Worm (Caenorhabditis elegans) whole organism, L4 larva: ENCODE measurements around the gene cest-4.

Source experiments
- F37D6.2 ChIP-seq: sonication (generic microtip); optimal IDR thresholded peaks from 2 replicates; lab custom pipeline; 2016; ENCODE audit warnings: mild to moderate bottlenecking, missing genetic modification characterization, missing compliant biosample characterization
- F49E8.2 ChIP-seq: sonication (generic microtip); optimal IDR thresholded peaks from 2 replicates; lab custom pipeline; 2016; ENCODE audit warnings: missing compliant biosample characterization, mild to moderate bottlenecking, missing genetic modification characterization, borderline replicate concordance
- Y48G9A.11 ChIP-seq: fragments of 200-800 bp; sonication (Bioruptor generic); IDR thresholded peaks from 2 replicates; pipeline ENCODE4 v1.3.6; 2022; ENCODE audit warnings: missing genetic modification reagents, missing genetic modification characterization, missing compliant biosample characterization
- ZK337.2 ChIP-seq: fragments of 200-800 bp; sonication (Bioruptor generic); IDR thresholded peaks from 2 replicates; pipeline ENCODE4 v1.3.6; 2022; ENCODE audit warnings: missing genetic modification reagents, missing genetic modification characterization, missing compliant biosample characterization
- aha-1 ChIP-seq: fragments of 150-350 bp; peaks from one replicate; lab custom pipeline; 2014; ENCODE audit warnings: missing biosample characterization, missing genetic modification characterization
- aly-2 ChIP-seq: sonication (generic microtip); optimal IDR thresholded peaks from 2 replicates; lab custom pipeline; 2018; ENCODE audit warnings: missing biosample characterization, missing genetic modification characterization
- ama-1 ChIP-seq: fragments of 150-350 bp; optimal IDR thresholded peaks from 2 replicates; lab custom pipeline; 2014; ENCODE audit warnings: inconsistent platforms, mixed read lengths
- attf-4 ChIP-seq: sonication (generic microtip); optimal IDR thresholded peaks from 3 replicates; lab custom pipeline; 2017; ENCODE audit warnings: missing biosample characterization, missing genetic modification characterization
- ceh-28 ChIP-seq: fragments of 150-350 bp; optimal IDR thresholded peaks from 2 replicates; lab custom pipeline; 2014; ENCODE audit warnings: missing biosample characterization, missing genetic modification reagents, missing genetic modification characterization
- ces-1 ChIP-seq: fragments of 150-350 bp; sonication (generic microtip); optimal IDR thresholded peaks from 4 replicates; lab custom pipeline; 2014; ENCODE audit warnings: missing biosample characterization, missing genetic modification reagents, missing genetic modification characterization
- cey-2 ChIP-seq: sonication (generic microtip); optimal IDR thresholded peaks from 3 replicates; lab custom pipeline; 2017; ENCODE audit warnings: missing genetic modification characterization, mild to moderate bottlenecking, missing compliant biosample characterization, antibody characterized with exemption, borderline replicate concordance; ENCODE audit not compliant: insufficient read depth
- ctbp-1 ChIP-seq: fragments of 200-800 bp; sonication (Bioruptor generic); IDR thresholded peaks from 2 replicates; pipeline ENCODE4 v1.3.6; 2022; ENCODE audit warnings: missing genetic modification reagents, missing genetic modification characterization, missing compliant biosample characterization
- dmd-6 ChIP-seq: fragments of 200-800 bp; sonication (Bioruptor generic); IDR thresholded peaks from 2 replicates; pipeline ENCODE4 v1.3.6; 2022; ENCODE audit warnings: missing genetic modification reagents, missing genetic modification characterization, missing compliant biosample characterization
- dmd-9 ChIP-seq: fragments of 200-800 bp; sonication (Bioruptor generic); IDR thresholded peaks from 2 replicates; pipeline ENCODE4 v1.3.6; 2022; ENCODE audit warnings: missing genetic modification reagents, missing genetic modification characterization, missing compliant biosample characterization
- duxl-1 ChIP-seq: sonication (generic microtip); optimal IDR thresholded peaks from 2 replicates; lab custom pipeline; 2016; ENCODE audit warnings: mild to moderate bottlenecking, missing genetic modification characterization, moderate library complexity, missing compliant biosample characterization; ENCODE audit not compliant: poor library complexity
- egl-27 ChIP-seq: sonication (generic microtip); optimal IDR thresholded peaks from 3 replicates; lab custom pipeline; 2017; ENCODE audit warnings: missing biosample characterization, missing genetic modification reagents, missing genetic modification characterization
- fkh-10 ChIP-seq: fragments of 150-350 bp; optimal IDR thresholded peaks from 2 replicates; lab custom pipeline; 2014; ENCODE audit warnings: missing biosample characterization, missing genetic modification reagents, missing genetic modification characterization
- fos-1 ChIP-seq: fragments of 150-350 bp; optimal IDR thresholded peaks from 2 replicates; lab custom pipeline; 2014; ENCODE audit warnings: missing biosample characterization, missing genetic modification characterization
- gei-8 ChIP-seq: fragments of 200-800 bp; sonication (Bioruptor generic); optimal IDR thresholded peaks from 2 replicates; lab custom pipeline; 2018; ENCODE audit warnings: mild to moderate bottlenecking, missing genetic modification characterization, missing compliant biosample characterization
- hif-1 ChIP-seq, 2 experiments: sonication (generic microtip); optimal IDR thresholded peaks; 2 replicates each; lab custom pipeline; 2016 to 2017; ENCODE audit warnings: missing compliant biosample characterization in 2 of 2, missing genetic modification characterization in 2 of 2, missing genetic modification reagents in 2 of 2, missing genotype in 2 of 2, mild to moderate bottlenecking in 1 of 2
- hlh-30 ChIP-seq: sonication (generic microtip); optimal IDR thresholded peaks from 2 replicates; lab custom pipeline; 2017; ENCODE audit warnings: antibody characterized with exemption, mild to moderate bottlenecking, missing genetic modification characterization, missing compliant biosample characterization; ENCODE audit not compliant: insufficient read depth
- hmg-1.1 ChIP-seq: fragments of 200-800 bp; sonication (Bioruptor generic); IDR thresholded peaks from 2 replicates; pipeline ENCODE4 v1.3.6; 2022; ENCODE audit warnings: missing genetic modification reagents, missing genetic modification characterization, missing compliant biosample characterization
- lim-7 ChIP-seq: fragments of 200-800 bp; sonication (Bioruptor generic); IDR thresholded peaks from 2 replicates; pipeline ENCODE4 v1.3.6; 2022; ENCODE audit warnings: missing genetic modification characterization, missing compliant biosample characterization
- lin-29 ChIP-seq: fragments of 200-800 bp; sonication (Bioruptor generic); IDR thresholded peaks from 2 replicates; pipeline ENCODE4 v1.3.6; 2022; ENCODE audit warnings: missing genetic modification reagents, missing genetic modification characterization, missing compliant biosample characterization
- lin-38 ChIP-seq: fragments of 200-800 bp; sonication (Bioruptor generic); IDR thresholded peaks from 2 replicates; pipeline ENCODE4 v1.3.6; 2022; ENCODE audit warnings: missing genetic modification reagents, missing genetic modification characterization, missing compliant biosample characterization
- lin-39 ChIP-seq: fragments of 150-350 bp; optimal IDR thresholded peaks from 2 replicates; lab custom pipeline; 2014; ENCODE audit warnings: missing biosample characterization, missing genetic modification reagents, missing genetic modification characterization
- lir-3 ChIP-seq: sonication (generic microtip); optimal IDR thresholded peaks from 2 replicates; lab custom pipeline; 2016; ENCODE audit warnings: mild to moderate bottlenecking, missing genetic modification characterization, missing compliant biosample characterization
- madf-5 ChIP-seq, 2 experiments: fragments of 200-800 bp; sonication (Bioruptor generic); IDR thresholded peaks; 2 replicates each; pipeline ENCODE4 v1.3.6; 2022; ENCODE audit warnings: missing compliant biosample characterization in 2 of 2, missing genetic modification characterization in 2 of 2
- mdt-29 ChIP-seq: fragments of 200-800 bp; sonication (Bioruptor generic); IDR thresholded peaks from 2 replicates; pipeline ENCODE4 v1.3.6; 2022; ENCODE audit warnings: missing genetic modification reagents, missing genetic modification characterization, missing compliant biosample characterization
- nhr-102 ChIP-seq: sonication (generic microtip); optimal IDR thresholded peaks from 2 replicates; lab custom pipeline; 2016; ENCODE audit warnings: mild to moderate bottlenecking, missing genetic modification characterization, moderate library complexity, missing compliant biosample characterization
- nhr-11 ChIP-seq: fragments of 150-350 bp; optimal IDR thresholded peaks from 2 replicates; lab custom pipeline; 2014; ENCODE audit warnings: missing biosample characterization, missing genetic modification characterization
- nhr-111 ChIP-seq: fragments of 200-800 bp; sonication (Bioruptor generic); optimal IDR thresholded peaks from 2 replicates; lab custom pipeline; 2018; ENCODE audit warnings: mild to moderate bottlenecking, missing genetic modification characterization, missing compliant biosample characterization
- nhr-237 ChIP-seq: sonication (generic microtip); optimal IDR thresholded peaks from 2 replicates; lab custom pipeline; 2017; ENCODE audit warnings: missing biosample characterization, missing genetic modification characterization
- nhr-28 ChIP-seq: fragments of 150-350 bp; optimal IDR thresholded peaks from 2 replicates; lab custom pipeline; 2014; ENCODE audit warnings: missing biosample characterization, missing genetic modification characterization
- nhr-41 ChIP-seq: fragments of 200-800 bp; sonication (Bioruptor generic); IDR thresholded peaks from 2 replicates; pipeline ENCODE4 v1.3.6; 2022; ENCODE audit warnings: missing genetic modification reagents, missing genetic modification characterization, missing compliant biosample characterization
- nhr-76 ChIP-seq: fragments of 150-350 bp; optimal IDR thresholded peaks from 2 replicates; lab custom pipeline; 2014; ENCODE audit warnings: missing biosample characterization, missing genetic modification characterization
- nhr-77 ChIP-seq: fragments of 150-350 bp; optimal IDR thresholded peaks from 2 replicates; lab custom pipeline; 2014; ENCODE audit warnings: missing biosample characterization, missing genetic modification characterization
- pqm-1 ChIP-seq: sonication (generic microtip); optimal IDR thresholded peaks from 2 replicates; lab custom pipeline; 2017; ENCODE audit warnings: missing biosample characterization, missing genetic modification characterization
- saeg-2 ChIP-seq: fragments of 200-800 bp; sonication (Bioruptor generic); IDR thresholded peaks from 2 replicates; pipeline ENCODE4 v1.3.6; 2022; ENCODE audit warnings: missing genetic modification reagents, missing genetic modification characterization, missing compliant biosample characterization
- set-16 ChIP-seq: fragments of 200-800 bp; sonication (Bioruptor generic); IDR thresholded peaks from 2 replicates; pipeline ENCODE4 v1.3.6; 2022; ENCODE audit warnings: missing genetic modification reagents, missing genetic modification characterization, missing compliant biosample characterization
- skn-1 ChIP-seq: fragments of 150-350 bp; optimal IDR thresholded peaks from 2 replicates; lab custom pipeline; 2014; ENCODE audit warnings: missing biosample characterization, missing genetic modification characterization
- snpc-1.2 ChIP-seq: fragments of 200-800 bp; sonication (Bioruptor generic); IDR thresholded peaks from 2 replicates; pipeline ENCODE4 v1.3.6; 2022; ENCODE audit warnings: missing genetic modification reagents, missing genetic modification characterization, missing compliant biosample characterization
- snpc-4 ChIP-seq: fragments of 150-350 bp; optimal IDR thresholded peaks from 2 replicates; lab custom pipeline; 2014; ENCODE audit warnings: missing biosample characterization, missing genetic modification characterization
- spr-1 ChIP-seq: sonication (generic microtip); optimal IDR thresholded peaks from 2 replicates; lab custom pipeline; 2016; ENCODE audit warnings: mild to moderate bottlenecking, missing genetic modification characterization, missing compliant biosample characterization
- spr-3 ChIP-seq: fragments of 200-800 bp; sonication (Bioruptor generic); optimal IDR thresholded peaks from 2 replicates; lab custom pipeline; 2018; ENCODE audit warnings: mild to moderate bottlenecking, missing genetic modification characterization, missing compliant biosample characterization
- tag-97 ChIP-seq: fragments of 200-800 bp; sonication (Bioruptor generic); IDR thresholded peaks from 2 replicates; pipeline ENCODE4 v1.3.6; 2022; ENCODE audit warnings: missing genetic modification characterization, missing compliant biosample characterization
- tra-1 ChIP-seq: fragments of 200-800 bp; sonication (Bioruptor generic); IDR thresholded peaks from 2 replicates; pipeline ENCODE4 v1.3.6; 2022; ENCODE audit warnings: missing genetic modification reagents, missing genetic modification characterization, missing compliant biosample characterization
- unc-130 ChIP-seq: sonication (generic microtip); optimal IDR thresholded peaks from 2 replicates; lab custom pipeline; 2016; ENCODE audit warnings: missing genetic modification reagents, missing genetic modification characterization, missing compliant biosample characterization
- unc-39 ChIP-seq: sonication (generic microtip); optimal IDR thresholded peaks from 2 replicates; lab custom pipeline; 2017; ENCODE audit warnings: missing biosample characterization, missing genetic modification characterization
- zfp-2 ChIP-seq: sonication (generic microtip); optimal IDR thresholded peaks from 2 replicates; lab custom pipeline; 2016; ENCODE audit warnings: mild to moderate bottlenecking, missing genetic modification characterization, missing compliant biosample characterization
- zfp-3 ChIP-seq: fragments of 200-800 bp; sonication (Bioruptor generic); conservative IDR thresholded peaks from 2 replicates; pipeline ENCODE4 v1.3.6; 2022; ENCODE audit warnings: missing genetic modification reagents, missing genetic modification characterization, missing compliant biosample characterization
- ztf-11 ChIP-seq: fragments of 150-350 bp; optimal IDR thresholded peaks from 2 replicates; lab custom pipeline; 2014; ENCODE audit warnings: missing biosample characterization, missing genetic modification characterization
- ztf-7 ChIP-seq: fragments of 150-350 bp; optimal IDR thresholded peaks from 2 replicates; lab custom pipeline; 2014; ENCODE audit warnings: missing biosample characterization, missing genetic modification characterization

cest-4 gene

ce11 chrIV:6785873-6786272 is 16.3 kb downstream of the cest-4 start (continued):
- TF ChIP-seq attf-4 (no peak), madf-5 (GFP tag; IDR thresholded peaks at IDR 0.05; lab: Robert Waterston, UW) (no peak), aha-1 (tag; lab: Kevin White, UChicago) (peak; percentile 98), snpc-4 (tag; lab: Kevin White, UChicago) (no peak), pqm-1 (tag; lab: Kevin White, UChicago) (peak; percentile 5), spr-1 (tag; lab: Kevin White, UChicago) (no peak), egl-27 (tag; lab: Kevin White, UChicago) (no peak), ceh-28 (tag; lab: Kevin White, UChicago) (no peak), nhr-77 (tag; lab: Kevin White, UChicago) (no peak), ztf-7 (tag; lab: Kevin White, UChicago) (peak; percentile 12), dmd-6 (GFP tag; lab: Robert Waterston, UW) (peak; percentile 68), nhr-102 (tag; lab: Kevin White, UChicago) (peak; percentile 18), unc-39 (no peak), duxl-1 (no peak), gei-8 (no peak), ctbp-1 (GFP tag; lab: Robert Waterston, UW) (peak; percentile 47; the same call in 1 of the 2 replicates), nhr-11 (tag; lab: Kevin White, UChicago) (no peak), zfp-3 (GFP tag; lab: Robert Waterston, UW) (no peak), lin-39 (no peak), nhr-41 (GFP tag; lab: Robert Waterston, UW) (no peak), F49E8.2 (tag; lab: Kevin White, UChicago) (no peak), lin-38 (GFP tag; lab: Robert Waterston, UW) (peak; percentile 52), nhr-28 (tag; lab: Kevin White, UChicago) (peak; percentile 52), hlh-30 (tag; lab: Kevin White, UChicago) (peak; percentile 73), ama-1 (peak; percentile 34), Y48G9A.11 (GFP tag; lab: Robert Waterston, UW) (no peak), aly-2 (tag; lab: Kevin White, UChicago) (no peak), skn-1 (tag; lab: Kevin White, UChicago) (no peak), saeg-2 (no peak), nhr-76 (tag; lab: Kevin White, UChicago) (no peak), ZK337.2 (GFP tag; lab: Robert Waterston, UW) (no peak), set-16 (GFP tag; lab: Robert Waterston, UW) (peak; percentile 48), zfp-2 (tag; lab: Kevin White, UChicago) (no peak), dmd-9 (GFP tag; lab: Robert Waterston, UW) (no peak), tag-97 (no peak), F37D6.2 (tag; lab: Kevin White, UChicago) (peak; percentile 38), spr-3 (no peak), unc-130 (no peak), snpc-1.2 (GFP tag; lab: Robert Waterston, UW) (no peak), fos-1 (tag; lab: Kevin White, UChicago) (no peak), mdt-29 (GFP tag; lab: Robert Waterston, UW) (no peak), ces-1 (no peak), hmg-1.1 (peak; percentile 84), lir-3 (no peak), nhr-111 (no peak), fkh-10 (GFP tag; lab: Kevin White, UChicago) (no peak), lin-29 (GFP tag; lab: Robert Waterston, UW) (no peak), cey-2 (tag; lab: Kevin White, UChicago) (no peak), hif-1 (tag; optimal IDR thresholded peaks at IDR 0.05; lab: Kevin White, UChicago) (peak in 1 of 2 experiments; percentile 49), ztf-11 (tag; lab: Kevin White, UChicago) (no peak), tra-1 (GFP tag; lab: Robert Waterston, UW) (peak; percentile 57; the same call in 1 of the 2 replicates), nhr-237 (no peak), lim-7 (GFP tag; lab: Robert Waterston, UW) (no peak)
